Worm (Caenorhabditis elegans) whole organism, mixed stage, embryonic: ENCODE data around the gene F32H5.4.

ENCODE experiments used
- mab-5 ChIP-seq: fragments of 150-350 bp; optimal IDR thresholded peaks from 2 replicates; lab custom pipeline; 2014; ENCODE audit warnings: missing biosample characterization, missing genetic modification characterization
- snpc-4 ChIP-seq: fragments of 150-350 bp; optimal IDR thresholded peaks from 2 replicates; lab custom pipeline; 2014; ENCODE audit warnings: missing biosample characterization, missing genetic modification characterization
- sptf-1 ChIP-seq: sonication (generic microtip); optimal IDR thresholded peaks from 2 replicates; lab custom pipeline; 2017; ENCODE audit warnings: mild to moderate bottlenecking, missing genetic modification characterization, moderate library complexity, missing compliant biosample characterization

- TF ChIP-seq sptf-1 (tag; lab: Kevin White, UChicago) (no peak), mab-5 (tag; lab: Kevin White, UChicago) (no peak), snpc-4 (tag; lab: Kevin White, UChicago) (no peak)
These were observed 48.1 kb downstream of the F32H5.4 start for ce11 chrV:13408440-13408839.
